Worm (Caenorhabditis elegans) whole organism, L4/young adult: Measurements from ENCODE around the gene gna-1.

Experiments used
- W03F9.2 ChIP-seq: fragments of 150-350 bp; optimal IDR thresholded peaks from 2 replicates; lab custom pipeline; 2014; ENCODE audit warnings: missing biosample characterization, missing genetic modification characterization
- dao-5 ChIP-seq: sonication (generic microtip); optimal IDR thresholded peaks from 2 replicates; lab custom pipeline; 2016; ENCODE audit warnings: missing genotype, missing genetic modification characterization, moderate library complexity, missing compliant biosample characterization
- him-1 ChIP-seq: sonication (generic microtip); optimal IDR thresholded peaks from 2 replicates; lab custom pipeline; 2016; ENCODE audit warnings: missing genotype, missing genetic modification reagents, missing genetic modification characterization, missing compliant biosample characterization

DNA sequence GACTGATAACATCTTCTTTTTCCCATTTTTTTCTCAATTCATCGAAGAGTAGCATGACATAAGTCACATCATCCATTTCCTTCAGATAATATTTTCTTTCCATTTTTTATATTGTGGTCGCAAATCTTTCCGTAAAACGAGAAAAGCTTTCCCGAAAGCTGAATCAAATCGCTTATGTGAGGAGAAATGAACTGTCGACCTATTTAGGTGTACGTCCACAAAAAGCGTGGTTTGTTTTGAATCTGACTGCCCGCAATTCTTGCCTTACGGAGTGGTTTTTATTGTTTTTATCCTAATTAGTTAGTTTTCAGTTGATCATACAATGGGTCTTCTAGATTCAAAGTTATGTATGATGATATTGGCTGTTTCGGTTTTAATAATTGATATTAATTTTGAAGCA lies 38.3 kb upstream of the gna-1 start, which contains the start of gene ttll-15:
- TF ChIP-seq dao-5 (no peak), W03F9.2 (no peak), him-1 (tag; lab: Kevin White, UChicago) (no peak)
